Fruit fly (Drosophila melanogaster) whole organism, embryonic: ENCODE measurements around the gene CG14431.

Source experiments
- Ada2b ChIP-seq: fragments of 200-800 bp; sonication (Bioruptor generic); IDR thresholded peaks from 2 replicates; pipeline ENCODE4 v1.3.6; 2022; ENCODE audit warnings: missing biosample characterization, missing genetic modification characterization
- Adf1 ChIP-seq: fragments of 200-800 bp; sonication (Bioruptor generic); IDR thresholded peaks from 2 replicates; pipeline ENCODE4 v1.3.6; 2022; ENCODE audit warnings: missing biosample characterization, missing genetic modification characterization
- Atf3 ChIP-seq: fragments of 200-800 bp; sonication (Bioruptor generic); optimal IDR thresholded peaks from 3 replicates; lab custom pipeline; 2016; ENCODE audit warnings: missing biosample characterization, missing genetic modification characterization
- B-H1 ChIP-seq: fragments of 200-800 bp; sonication (Bioruptor generic); IDR thresholded peaks from 3 replicates; pipeline ENCODE4 v1.3.6; 2022; ENCODE audit warnings: missing biosample characterization, missing genetic modification characterization
- CG10274 ChIP-seq: fragments of 200-800 bp; sonication (Bioruptor generic); optimal IDR thresholded peaks from 3 replicates; lab custom pipeline; 2017; ENCODE audit warnings: missing biosample characterization, mild to moderate bottlenecking, missing genetic modification characterization
- CG13775 ChIP-seq: fragments of 200-800 bp; sonication (Bioruptor generic); optimal IDR thresholded peaks from 3 replicates; lab custom pipeline; 2017; ENCODE audit warnings: missing biosample characterization, mild to moderate bottlenecking, missing genetic modification characterization
- CG15073 ChIP-seq: fragments of 200-800 bp; sonication (Bioruptor generic); optimal IDR thresholded peaks from 2 replicates; lab custom pipeline; 2016; ENCODE audit warnings: missing biosample characterization, missing genetic modification characterization
- CG1647 ChIP-seq: fragments of 200-800 bp; sonication (Bioruptor generic); optimal IDR thresholded peaks from 3 replicates; lab custom pipeline; 2016; ENCODE audit warnings: missing biosample characterization, missing genetic modification characterization
- CG17385 ChIP-seq: fragments of 200-800 bp; sonication (Bioruptor generic); optimal IDR thresholded peaks from 3 replicates; lab custom pipeline; 2018; ENCODE audit warnings: missing biosample characterization, mild to moderate bottlenecking, missing genetic modification characterization
- CG17802 ChIP-seq: fragments of 200-800 bp; sonication (Bioruptor generic); optimal IDR thresholded peaks from 2 replicates; lab custom pipeline; 2018; ENCODE audit warnings: missing biosample characterization, mild to moderate bottlenecking, missing genetic modification characterization, moderate library complexity
- CG2875 ChIP-seq: fragments of 200-800 bp; sonication (Bioruptor generic); optimal IDR thresholded peaks from 2 replicates; lab custom pipeline; 2017; ENCODE audit warnings: missing biosample characterization, mild to moderate bottlenecking, missing genetic modification characterization, missing genetic modification reagents
- CG30431 ChIP-seq: fragments of 200-800 bp; sonication (Bioruptor generic); optimal IDR thresholded peaks from 2 replicates; lab custom pipeline; 2017; ENCODE audit warnings: missing biosample characterization, missing genetic modification characterization
- CG32772 ChIP-seq: fragments of 200-800 bp; sonication (Bioruptor generic); IDR thresholded peaks from 2 replicates; pipeline ENCODE4 v1.3.6; 2022; ENCODE audit warnings: missing biosample characterization, missing genetic modification characterization
- CG3281 ChIP-seq: fragments of 200-800 bp; sonication (Bioruptor generic); optimal IDR thresholded peaks from 3 replicates; lab custom pipeline; 2017; ENCODE audit warnings: missing biosample characterization, mild to moderate bottlenecking, missing genetic modification characterization
- CG34376 ChIP-seq: fragments of 200-800 bp; sonication (Bioruptor generic); optimal IDR thresholded peaks from 2 replicates; lab custom pipeline; 2018; ENCODE audit warnings: missing biosample characterization, mild to moderate bottlenecking, missing genetic modification characterization
- CG4854 ChIP-seq: fragments of 200-800 bp; sonication (Bioruptor generic); optimal IDR thresholded peaks from 2 replicates; lab custom pipeline; 2016; ENCODE audit warnings: missing biosample characterization, missing genetic modification characterization, inconsistent platforms
- CG6791 ChIP-seq: fragments of 200-800 bp; sonication (Bioruptor generic); IDR thresholded peaks from 3 replicates; pipeline ENCODE4 v1.3.6; 2022; ENCODE audit warnings: missing biosample characterization, missing genetic modification characterization; ENCODE audit not compliant: partially characterized antibody
- CG7271 ChIP-seq: fragments of 200-800 bp; sonication (Bioruptor generic); optimal IDR thresholded peaks from 2 replicates; lab custom pipeline; 2018; ENCODE audit warnings: missing biosample characterization, mild to moderate bottlenecking, missing genetic modification characterization, moderate library complexity
- CG7372 ChIP-seq: fragments of 200-800 bp; sonication (Bioruptor generic); IDR thresholded peaks from 2 replicates; pipeline ENCODE4 v1.3.6; 2022; ENCODE audit warnings: missing biosample characterization, missing genetic modification characterization
- CG7786 ChIP-seq: fragments of 200-800 bp; sonication (Bioruptor generic); optimal IDR thresholded peaks from 2 replicates; lab custom pipeline; 2016; ENCODE audit warnings: missing biosample characterization, missing genetic modification characterization
- CG8089 ChIP-seq: fragments of 200-800 bp; sonication (Bioruptor generic); optimal IDR thresholded peaks from 3 replicates; lab custom pipeline; 2016; ENCODE audit warnings: missing biosample characterization, missing genetic modification characterization
- CG8359 ChIP-seq: fragments of 200-800 bp; sonication (Bioruptor generic); optimal IDR thresholded peaks from 2 replicates; lab custom pipeline; 2017; ENCODE audit warnings: missing biosample characterization, mild to moderate bottlenecking, missing genetic modification characterization, borderline replicate concordance
- CG8388 ChIP-seq: fragments of 200-800 bp; sonication (Bioruptor generic); optimal IDR thresholded peaks from 2 replicates; lab custom pipeline; 2019; ENCODE audit warnings: missing biosample characterization, mild to moderate bottlenecking, missing genetic modification characterization, moderate library complexity
- CrebB ChIP-seq: fragments of 200-800 bp; sonication (Bioruptor generic); optimal IDR thresholded peaks from 3 replicates; lab custom pipeline; 2018; ENCODE audit warnings: missing biosample characterization, mild to moderate bottlenecking, missing genetic modification characterization
- E2f2 ChIP-seq: fragments of 200-800 bp; sonication (Bioruptor generic); IDR thresholded peaks from 2 replicates; pipeline ENCODE4 v1.3.6; 2022; ENCODE audit warnings: missing biosample characterization, missing genetic modification characterization
- Hmr ChIP-seq: fragments of 200-800 bp; sonication (Bioruptor generic); optimal IDR thresholded peaks from 3 replicates; lab custom pipeline; 2017; ENCODE audit warnings: mild to moderate bottlenecking, missing biosample characterization, missing genetic modification reagents, missing genetic modification characterization
- NK7.1 ChIP-seq: fragments of 200-800 bp; sonication (Bioruptor generic); optimal IDR thresholded peaks from 3 replicates; lab custom pipeline; 2016; ENCODE audit warnings: missing biosample characterization, missing genetic modification characterization
- Opbp ChIP-seq: fragments of 200-800 bp; sonication (Bioruptor generic); IDR thresholded peaks from 3 replicates; pipeline ENCODE4 v1.3.6; 2022; ENCODE audit warnings: missing biosample characterization, missing genetic modification characterization; ENCODE audit not compliant: partially characterized antibody
- Rx ChIP-seq: fragments of 200-800 bp; sonication (Bioruptor generic); IDR thresholded peaks from 2 replicates; pipeline ENCODE4 v1.3.6; 2022; ENCODE audit warnings: missing biosample characterization, missing genetic modification characterization
- Sox100B ChIP-seq: fragments of 200-800 bp; sonication (Bioruptor generic); optimal IDR thresholded peaks from 3 replicates; lab custom pipeline; 2018; ENCODE audit warnings: missing biosample characterization, mild to moderate bottlenecking, missing genetic modification characterization
- Sry-δ ChIP-seq: fragments of 200-800 bp; sonication (Bioruptor generic); optimal IDR thresholded peaks from 2 replicates; lab custom pipeline; 2016; ENCODE audit warnings: missing biosample characterization, missing genetic modification characterization
- TFAM ChIP-seq: fragments of 200-800 bp; sonication (Bioruptor generic); optimal IDR thresholded peaks from 2 replicates; lab custom pipeline; 2017; ENCODE audit warnings: missing biosample characterization, missing genetic modification characterization, inconsistent platforms
- Xrp1 ChIP-seq: fragments of 200-800 bp; sonication (Bioruptor generic); IDR thresholded peaks from 2 replicates; pipeline ENCODE4 v1.3.6; 2022; ENCODE audit warnings: missing biosample characterization, missing genetic modification characterization
- bbx ChIP-seq: fragments of 200-800 bp; sonication (Bioruptor generic); IDR thresholded peaks from 2 replicates; pipeline ENCODE4 v1.3.6; 2022; ENCODE audit warnings: missing biosample characterization, missing genetic modification characterization; ENCODE audit not compliant: partially characterized antibody
- caup ChIP-seq: fragments of 200-800 bp; sonication (Bioruptor generic); optimal IDR thresholded peaks from 3 replicates; lab custom pipeline; 2017; ENCODE audit warnings: missing biosample characterization, mild to moderate bottlenecking, missing genetic modification characterization, moderate library complexity; ENCODE audit not compliant: severe bottlenecking
- fd102C ChIP-seq: fragments of 200-800 bp; sonication (Bioruptor generic); optimal IDR thresholded peaks from 2 replicates; lab custom pipeline; 2018; ENCODE audit warnings: missing biosample characterization, mild to moderate bottlenecking, missing genetic modification characterization, moderate library complexity
- gt ChIP-seq: fragments of 200-800 bp; sonication (Bioruptor generic); IDR thresholded peaks from 2 replicates; pipeline ENCODE4 v1.3.6; 2022; ENCODE audit warnings: missing biosample characterization, missing genetic modification characterization
- jigr1 ChIP-seq: fragments of 200-800 bp; sonication (Bioruptor generic); IDR thresholded peaks from 3 replicates; pipeline ENCODE4 v1.3.6; 2022; ENCODE audit warnings: missing biosample characterization, missing genetic modification characterization
- jumu ChIP-seq: fragments of 200-800 bp; sonication (Bioruptor generic); optimal IDR thresholded peaks from 3 replicates; lab custom pipeline; 2016; ENCODE audit warnings: missing biosample characterization, missing genetic modification characterization
- kah ChIP-seq: fragments of 200-800 bp; sonication (Bioruptor generic); optimal IDR thresholded peaks from 2 replicates; lab custom pipeline; 2018; ENCODE audit warnings: missing biosample characterization, mild to moderate bottlenecking, missing genetic modification characterization
- mirr ChIP-seq: fragments of 200-800 bp; sonication (Bioruptor generic); optimal IDR thresholded peaks from 3 replicates; lab custom pipeline; 2018; ENCODE audit warnings: missing biosample characterization, mild to moderate bottlenecking, missing genetic modification characterization
- nerfin-2 ChIP-seq: fragments of 200-800 bp; sonication (Bioruptor generic); IDR thresholded peaks from 2 replicates; pipeline ENCODE4 v1.3.6; 2022; ENCODE audit warnings: missing biosample characterization, missing genetic modification characterization; ENCODE audit not compliant: partially characterized antibody
- nom ChIP-seq: fragments of 200-800 bp; sonication (Bioruptor generic); optimal IDR thresholded peaks from 2 replicates; lab custom pipeline; 2017; ENCODE audit warnings: missing biosample characterization, missing genetic modification characterization, mild to moderate bottlenecking, moderate library complexity, missing genetic modification reagents
- p53 ChIP-seq: fragments of 200-800 bp; sonication (Bioruptor generic); optimal IDR thresholded peaks from 2 replicates; lab custom pipeline; 2016; ENCODE audit warnings: missing biosample characterization, missing genetic modification characterization
- pan ChIP-seq, 4 experiments: fragments of >200 bp in 3 of 4; fragments of 200-800 bp in 1 of 4; sonication (Bioruptor generic) in 1 of 4; optimal IDR thresholded peaks in 3 of 4; IDR thresholded peaks in 1 of 4; 2 replicates each; pipeline versions ENCODE4 v1.3.6 to Lab custom; 2017 to 2022; ENCODE audit warnings: missing biosample characterization in 2 of 4, missing genetic modification characterization in 2 of 4, mixed read lengths in 1 of 4
- salm ChIP-seq: fragments of 200-800 bp; sonication (Bioruptor generic); optimal IDR thresholded peaks from 2 replicates; lab custom pipeline; 2018; ENCODE audit warnings: missing biosample characterization, mild to moderate bottlenecking, missing genetic modification characterization
- seq ChIP-seq: fragments of 200-800 bp; sonication (Bioruptor generic); IDR thresholded peaks from 2 replicates; pipeline ENCODE4 v1.3.6; 2022; ENCODE audit warnings: missing biosample characterization, missing genetic modification characterization
- yki ChIP-seq: fragments of >200 bp; optimal IDR thresholded peaks from 3 replicates; lab custom pipeline; 2018

The CG14431 gene

DNA sequence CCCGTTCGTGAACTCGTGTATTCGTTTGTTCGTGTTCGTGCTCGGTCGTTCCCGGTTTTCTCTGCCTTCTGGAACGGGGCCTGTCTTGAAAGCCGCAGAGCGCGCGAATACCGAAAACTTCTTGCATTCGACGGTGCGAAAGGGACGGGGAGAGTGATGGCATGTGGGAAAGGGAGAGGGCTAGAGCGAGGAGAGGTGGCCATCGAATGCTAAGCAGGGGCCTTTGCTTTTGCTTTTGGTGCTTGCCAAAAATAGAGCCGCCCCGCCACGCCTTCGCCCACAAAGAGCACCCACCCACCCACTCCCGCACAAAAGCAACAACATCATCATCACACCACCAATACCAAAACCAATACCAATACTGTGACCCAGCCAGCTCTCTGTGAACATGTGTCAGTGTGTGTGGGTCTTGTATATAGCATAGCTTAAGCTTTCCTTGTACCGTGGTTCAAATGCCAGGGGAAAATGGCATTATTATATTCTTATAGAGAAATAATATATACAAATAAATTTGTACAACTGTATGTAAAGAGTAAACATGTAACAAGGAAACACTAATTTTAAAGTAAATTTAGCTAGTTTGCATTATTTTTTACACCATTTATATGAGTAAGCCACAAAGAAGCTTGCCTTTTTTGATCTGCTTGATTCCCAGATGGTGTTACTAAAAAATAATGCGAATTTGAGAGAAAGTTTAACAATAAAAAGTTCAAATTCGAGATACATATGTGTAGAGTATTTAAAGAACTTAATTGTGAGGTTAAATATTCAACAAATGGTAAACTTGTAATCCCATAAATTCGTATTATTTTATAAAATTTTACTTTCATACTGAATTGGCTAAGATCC is 40.7 kb upstream of the CG14431 start, which contains the start of gene CG14434 (continued):
- TF ChIP-seq CG8359 (GFP tag; lab: Kevin White, UChicago) (peak; percentile 26), CG34376 (GFP tag; lab: Kevin White, UChicago) (no peak), kah (GFP tag; lab: Kevin White, UChicago) (peak; percentile 34), nerfin-2 (no peak), pan (optimal IDR thresholded peaks at IDR 0.05; lab: Kevin White, UChicago) (no peak), pan (GFP tag; optimal IDR thresholded peaks at IDR 0.05 in 1 of 2, IDR thresholded peaks at IDR 0.05 in 1 of 2) (peak in 1 of 2 experiments; percentile 40), Xrp1 (GFP tag; lab: Robert Waterston, UW) (no peak; the same call in 1 of the 2 replicates), fd102C (GFP tag; lab: Kevin White, UChicago) (no peak), Atf3 (GFP tag; lab: Kevin White, UChicago) (peak; percentile 33), seq (GFP tag; lab: Robert Waterston, UW) (no peak), mirr (GFP tag; lab: Kevin White, UChicago) (no peak), Adf1 (peak; percentile 81), CrebB (no peak), CG2875 (GFP tag; lab: Kevin White, UChicago) (peak; percentile 77), B-H1 (peak; percentile 13; the same call in 2 of the 3 replicates), CG10274 (GFP tag; lab: Kevin White, UChicago) (peak; percentile 66), Rx (no peak), TFAM (GFP tag; lab: Kevin White, UChicago) (no peak), CG17385 (GFP tag; lab: Kevin White, UChicago) (peak; percentile 83), CG7786 (peak; percentile 45), CG6791 (GFP tag; lab: Robert Waterston, UW) (no peak), nom (GFP tag; lab: Kevin White, UChicago) (no peak), E2f2 (GFP tag; lab: Robert Waterston, UW) (peak; percentile 41; the same call in 1 of the 2 replicates), caup (GFP tag; lab: Kevin White, UChicago) (peak; percentile 73), CG1647 (GFP tag; lab: Kevin White, UChicago) (no peak), CG32772 (GFP tag; lab: Robert Waterston, UW) (0 out of 2 replicates have a peak, but pooled peaks have one; percentile 44), CG8388 (peak; percentile 81), Opbp (GFP tag; lab: Robert Waterston, UW) (no peak), Ada2b (GFP tag; lab: Robert Waterston, UW) (peak; percentile 48), CG30431 (GFP tag; lab: Kevin White, UChicago) (peak; percentile 77), p53 (GFP tag; lab: Kevin White, UChicago) (no peak), CG4854 (peak; percentile 40), CG3281 (GFP tag; lab: Kevin White, UChicago) (peak; percentile 82), CG15073 (GFP tag; lab: Kevin White, UChicago) (peak; percentile 43), bbx (peak; percentile 49), yki (lab: Kevin White, UChicago) (no peak), jigr1 (GFP tag; lab: Robert Waterston, UW) (0 out of 3 replicates have a peak, but pooled peaks have one; percentile 13), Sox100B (GFP tag; lab: Kevin White, UChicago) (peak; percentile 95), CG8089 (peak; percentile 42), NK7.1 (peak; percentile 58), Sry-δ (GFP tag; lab: Kevin White, UChicago) (no peak), CG7372 (GFP tag; lab: Robert Waterston, UW) (peak; percentile 27; the same call in 1 of the 2 replicates), CG13775 (GFP tag; lab: Kevin White, UChicago) (peak; percentile 88), CG7271 (no peak), salm (tag; lab: Kevin White, UChicago) (peak; percentile 53), jumu (GFP tag; lab: Kevin White, UChicago) (peak; percentile 33), CG17802 (tag; lab: Kevin White, UChicago) (no peak), gt (GFP tag; lab: Robert Waterston, UW) (no peak), Hmr (peak; percentile 73)
